Fruit fly (Drosophila melanogaster) whole organism, embryonic: ENCODE results near the gene CG7227.

Experiments
- BEAF-32 ChIP-seq: fragments of 200-800 bp; sonication (Bioruptor generic); optimal IDR thresholded peaks from 3 replicates; lab custom pipeline; 2017; ENCODE audit warnings: missing biosample characterization, missing genetic modification characterization, mild to moderate bottlenecking, moderate library complexity, missing genetic modification reagents
- Blimp-1 ChIP-seq: fragments of 200-800 bp; sonication (Bioruptor generic); optimal IDR thresholded peaks from 3 replicates; lab custom pipeline; 2018; ENCODE audit warnings: missing biosample characterization, missing genetic modification characterization, mild to moderate bottlenecking, moderate library complexity, missing genetic modification reagents
- CG10209 ChIP-seq: fragments of 200-800 bp; sonication (Bioruptor generic); optimal IDR thresholded peaks from 3 replicates; lab custom pipeline; 2017; ENCODE audit warnings: missing biosample characterization, mild to moderate bottlenecking, missing genetic modification characterization, missing genetic modification reagents
- CG11560 ChIP-seq: fragments of 200-800 bp; sonication (Bioruptor generic); IDR thresholded peaks from 3 replicates; pipeline ENCODE4 v1.3.6; 2022; ENCODE audit warnings: missing biosample characterization, missing genetic modification characterization
- CG12299 ChIP-seq: fragments of 200-800 bp; sonication (Bioruptor generic); optimal IDR thresholded peaks from 2 replicates; lab custom pipeline; 2018; ENCODE audit warnings: missing biosample characterization, mild to moderate bottlenecking, missing genetic modification characterization
- CG12769 ChIP-seq: fragments of 200-800 bp; sonication (Bioruptor generic); optimal IDR thresholded peaks from 2 replicates; lab custom pipeline; 2019; ENCODE audit warnings: missing biosample characterization, mild to moderate bottlenecking, missing genetic modification characterization, moderate library complexity
- CG14441 ChIP-seq: fragments of 200-800 bp; sonication (Bioruptor generic); IDR thresholded peaks from 2 replicates; pipeline ENCODE4 v1.3.6; 2022; ENCODE audit warnings: missing biosample characterization, missing genetic modification characterization
- CG14667 ChIP-seq: fragments of 200-800 bp; sonication (Bioruptor generic); IDR thresholded peaks from 2 replicates; pipeline ENCODE4 v1.3.6; 2022; ENCODE audit warnings: missing biosample characterization, missing genetic modification characterization
- CG1529 ChIP-seq: fragments of 200-800 bp; sonication (Bioruptor generic); optimal IDR thresholded peaks from 3 replicates; lab custom pipeline; 2018; ENCODE audit warnings: missing biosample characterization, missing genetic modification characterization
- CG18011 ChIP-seq: fragments of 200-800 bp; sonication (Bioruptor generic); optimal IDR thresholded peaks from 2 replicates; lab custom pipeline; 2017; ENCODE audit warnings: missing biosample characterization, missing genetic modification characterization, mild to moderate bottlenecking, moderate library complexity, missing genotype
- CG18262 ChIP-seq: fragments of 200-800 bp; optimal IDR thresholded peaks from 3 replicates; lab custom pipeline; 2019; ENCODE audit warnings: missing biosample characterization, mild to moderate bottlenecking, missing genetic modification characterization, moderate library complexity
- CG3065 ChIP-seq: fragments of 200-800 bp; sonication (Bioruptor generic); optimal IDR thresholded peaks from 2 replicates; lab custom pipeline; 2016; ENCODE audit warnings: missing biosample characterization, missing genetic modification characterization
- CG3163 ChIP-seq: fragments of 200-800 bp; sonication (Bioruptor generic); optimal IDR thresholded peaks from 3 replicates; lab custom pipeline; 2016; ENCODE audit warnings: missing biosample characterization, missing genetic modification characterization
- CG3726 ChIP-seq: fragments of 200-800 bp; sonication (Bioruptor generic); IDR thresholded peaks from 3 replicates; pipeline ENCODE4, ENCODE4 v1.3.6; 2022; ENCODE audit warnings: missing biosample characterization, missing genetic modification characterization
- CG4360 ChIP-seq: fragments of 200-800 bp; sonication (Bioruptor generic); IDR thresholded peaks from 2 replicates; pipeline ENCODE4 v1.3.6; 2022; ENCODE audit warnings: missing biosample characterization, missing genetic modification characterization
- CG4730 ChIP-seq: fragments of 200-800 bp; sonication (Bioruptor generic); IDR thresholded peaks from 2 replicates; pipeline ENCODE4 v1.3.6; 2022; ENCODE audit warnings: missing biosample characterization, missing genetic modification characterization
- CG4854 ChIP-seq: fragments of 200-800 bp; sonication (Bioruptor generic); optimal IDR thresholded peaks from 2 replicates; lab custom pipeline; 2016; ENCODE audit warnings: missing biosample characterization, missing genetic modification characterization, inconsistent platforms
- CG6689 ChIP-seq: fragments of 200-800 bp; sonication (Bioruptor generic); IDR thresholded peaks from 2 replicates; pipeline ENCODE4 v1.3.6; 2022; ENCODE audit warnings: missing biosample characterization, missing genetic modification characterization
- CG7271 ChIP-seq: fragments of 200-800 bp; sonication (Bioruptor generic); optimal IDR thresholded peaks from 2 replicates; lab custom pipeline; 2018; ENCODE audit warnings: missing biosample characterization, mild to moderate bottlenecking, missing genetic modification characterization, moderate library complexity
- CG8089 ChIP-seq: fragments of 200-800 bp; sonication (Bioruptor generic); optimal IDR thresholded peaks from 3 replicates; lab custom pipeline; 2016; ENCODE audit warnings: missing biosample characterization, missing genetic modification characterization
- CG9609 ChIP-seq: fragments of 200-800 bp; sonication (Bioruptor generic); optimal IDR thresholded peaks from 3 replicates; lab custom pipeline; 2016; ENCODE audit warnings: missing biosample characterization, missing genetic modification characterization
- CG9797 ChIP-seq: fragments of 200-800 bp; sonication (Bioruptor generic); optimal IDR thresholded peaks from 3 replicates; lab custom pipeline; 2018; ENCODE audit warnings: missing biosample characterization, mild to moderate bottlenecking, missing genetic modification characterization
- CG9817 ChIP-seq: fragments of 200-800 bp; sonication (Bioruptor generic); optimal IDR thresholded peaks from 2 replicates; lab custom pipeline; 2018; ENCODE audit warnings: missing biosample characterization, mild to moderate bottlenecking, missing genetic modification characterization, moderate library complexity
- CG9876 ChIP-seq: fragments of 200-800 bp; sonication (Bioruptor generic); optimal IDR thresholded peaks from 2 replicates; lab custom pipeline; 2016; ENCODE audit warnings: missing biosample characterization, missing genetic modification characterization
- Camta ChIP-seq: fragments of 200-800 bp; sonication (Bioruptor generic); optimal IDR thresholded peaks from 2 replicates; lab custom pipeline; 2016; ENCODE audit warnings: missing biosample characterization, missing genetic modification characterization
- Chrac-16 ChIP-seq: fragments of 200-800 bp; sonication (Bioruptor generic); optimal IDR thresholded peaks from 3 replicates; lab custom pipeline; 2016; ENCODE audit warnings: missing biosample characterization, missing genetic modification characterization
- Ets97D ChIP-seq: fragments of 200-800 bp; sonication (Bioruptor generic); optimal IDR thresholded peaks from 3 replicates; lab custom pipeline; 2016; ENCODE audit warnings: missing biosample characterization, missing genetic modification characterization
- GATAe ChIP-seq: fragments of 200-800 bp; sonication (Bioruptor generic); conservative IDR thresholded peaks from 2 replicates; pipeline ENCODE4 v1.3.6; 2022; ENCODE audit warnings: missing biosample characterization, missing genetic modification characterization
- Gug ChIP-seq: fragments of 200-800 bp; sonication (Bioruptor generic); IDR thresholded peaks from 4 replicates; pipeline ENCODE4 v1.3.6; 2022; ENCODE audit warnings: missing biosample characterization, missing genetic modification characterization
- H15 ChIP-seq: fragments of 200-800 bp; sonication (Bioruptor generic); IDR thresholded peaks from 3 replicates; pipeline ENCODE4 v1.3.6; 2022; ENCODE audit warnings: missing biosample characterization, missing genetic modification characterization
- HHEX ChIP-seq: fragments of 200-800 bp; sonication (Bioruptor generic); optimal IDR thresholded peaks from 3 replicates; lab custom pipeline; 2017; ENCODE audit warnings: missing biosample characterization, mild to moderate bottlenecking, missing genetic modification characterization, missing genetic modification reagents
- Hey ChIP-seq: fragments of 200-800 bp; sonication (Bioruptor generic); optimal IDR thresholded peaks from 3 replicates; lab custom pipeline; 2018; ENCODE audit warnings: missing biosample characterization, mild to moderate bottlenecking, missing genetic modification characterization
- MBD-R2 ChIP-seq: fragments of 200-800 bp; sonication (Bioruptor generic); IDR thresholded peaks from 2 replicates; pipeline ENCODE4 v1.3.6; 2022; ENCODE audit warnings: missing biosample characterization, missing genetic modification characterization
- MESR4 ChIP-seq: fragments of 200-800 bp; sonication (Bioruptor generic); optimal IDR thresholded peaks from 2 replicates; lab custom pipeline; 2018; ENCODE audit warnings: missing biosample characterization, mild to moderate bottlenecking, missing genetic modification characterization, moderate library complexity
- Poxn ChIP-seq: fragments of 200-800 bp; sonication (Bioruptor generic); IDR thresholded peaks from 2 replicates; pipeline ENCODE4 v1.3.6; 2022; ENCODE audit warnings: missing biosample characterization, missing genetic modification characterization
- bab2 ChIP-seq: fragments of 200-800 bp; sonication (Bioruptor generic); optimal IDR thresholded peaks from 2 replicates; lab custom pipeline; 2016; ENCODE audit warnings: missing biosample characterization, missing genetic modification characterization
- chinmo ChIP-seq: fragments of 200-800 bp; sonication (Bioruptor generic); IDR thresholded peaks from 4 replicates; pipeline ENCODE4 v1.3.6; 2022; ENCODE audit warnings: missing biosample characterization, missing genetic modification characterization; ENCODE audit not compliant: partially characterized antibody
- dm ChIP-seq: fragments of 200-800 bp; sonication (Bioruptor generic); optimal IDR thresholded peaks from 3 replicates; lab custom pipeline; 2016; ENCODE audit warnings: missing biosample characterization, missing genetic modification characterization
- eve ChIP-seq, 2 experiments: fragments of >200 bp; optimal IDR thresholded peaks; 2 replicates each; lab custom pipeline; 2017; ENCODE audit warnings: missing biosample characterization in 2 of 2, missing genetic modification characterization in 2 of 2
- hb ChIP-seq: fragments of 200-800 bp; sonication (Bioruptor generic); IDR thresholded peaks from 3 replicates; pipeline ENCODE4 v1.3.6; 2022; ENCODE audit warnings: missing biosample characterization, missing genetic modification characterization; ENCODE audit not compliant: partially characterized antibody
- insv ChIP-seq, 2 experiments: fragments of 200-800 bp; sonication (Bioruptor generic); optimal IDR thresholded peaks; 3 replicates each; lab custom pipeline; 2016 to 2018; ENCODE audit warnings: missing biosample characterization in 2 of 2, missing genetic modification characterization in 2 of 2
- lmd ChIP-seq: fragments of 200-800 bp; sonication (Bioruptor generic); IDR thresholded peaks from 2 replicates; pipeline ENCODE4 v1.3.6; 2022; ENCODE audit warnings: missing biosample characterization, missing genetic modification characterization
- lola ChIP-seq, 3 experiments: fragments of >200 bp in 2 of 3; fragments of 200-800 bp in 1 of 3; sonication (Bioruptor generic) in 1 of 3; optimal IDR thresholded peaks; 2 replicates each; lab custom pipeline; 2017 to 2019; ENCODE audit warnings: missing biosample characterization in 3 of 3, missing genetic modification characterization in 3 of 3, mild to moderate bottlenecking in 1 of 3, moderate library complexity in 1 of 3
- nau ChIP-seq: fragments of 200-800 bp; sonication (Bioruptor generic); optimal IDR thresholded peaks from 3 replicates; lab custom pipeline; 2017; ENCODE audit warnings: missing biosample characterization, mild to moderate bottlenecking, missing genetic modification characterization, missing genetic modification reagents
- schlank ChIP-seq: fragments of 200-800 bp; sonication (Bioruptor generic); optimal IDR thresholded peaks from 2 replicates; lab custom pipeline; 2018; ENCODE audit warnings: missing biosample characterization, mild to moderate bottlenecking, missing genetic modification characterization
- shn ChIP-seq: fragments of 200-800 bp; sonication (Bioruptor generic); optimal IDR thresholded peaks from 3 replicates; lab custom pipeline; 2016; ENCODE audit warnings: missing biosample characterization, missing genetic modification characterization
- sisA ChIP-seq: fragments of 200-800 bp; sonication (Bioruptor generic); IDR thresholded peaks from 2 replicates; pipeline ENCODE4 v1.3.6; 2022; ENCODE audit warnings: missing biosample characterization, missing genetic modification characterization
- sqz ChIP-seq: fragments of 200-800 bp; sonication (Bioruptor generic); optimal IDR thresholded peaks from 3 replicates; lab custom pipeline; 2018; ENCODE audit warnings: missing biosample characterization, mild to moderate bottlenecking, missing genetic modification characterization
- stc ChIP-seq: fragments of 200-800 bp; sonication (Bioruptor generic); IDR thresholded peaks from 2 replicates; pipeline ENCODE4 v1.3.6; 2022; ENCODE audit warnings: missing biosample characterization, missing genetic modification characterization
- tll ChIP-seq, 2 experiments: fragments of 200-800 bp in 1 of 2; fragments of >200 bp in 1 of 2; sonication (Bioruptor generic) in 1 of 2; optimal IDR thresholded peaks; 2 replicates each; lab custom pipeline; 2017 to 2019; ENCODE audit warnings: missing biosample characterization in 2 of 2, missing genetic modification characterization in 2 of 2, mild to moderate bottlenecking in 1 of 2, moderate library complexity in 1 of 2

CG7227 gene

dm6 chr2L:8034734-8035133, 36.8 kb upstream of the CG7227 start (continued):
- TF ChIP-seq CG3163 (GFP tag; lab: Kevin White, UChicago) (no peak), lola (GFP tag; optimal IDR thresholded peaks at IDR 0.05; lab: Kevin White, UChicago) (no peak), CG4730 (GFP tag; lab: Robert Waterston, UW) (0 out of 2 replicates have a peak, but pooled peaks have one; percentile 7), CG12299 (tag; lab: Kevin White, UChicago) (peak; percentile 16), lmd (GFP tag; lab: Robert Waterston, UW) (peak; percentile 67), insv (GFP tag; optimal IDR thresholded peaks at IDR 0.05; lab: Kevin White, UChicago) (no peak), BEAF-32 (GFP tag; lab: Kevin White, UChicago) (no peak), CG9609 (peak; percentile 31), GATAe (GFP tag; lab: Robert Waterston, UW) (no peak), Gug (GFP tag; lab: Robert Waterston, UW) (0 out of 4 replicates have a peak, but pooled peaks have one; percentile 7), sisA (GFP tag; lab: Robert Waterston, UW) (peak; percentile 53), CG3726 (GFP tag; lab: Robert Waterston, UW) (0 out of 3 replicates have a peak, but pooled peaks have one; percentile 43), hb (GFP tag; lab: Robert Waterston, UW) (no peak), Chrac-16 (GFP tag; lab: Kevin White, UChicago) (peak; percentile 26), Poxn (GFP tag; lab: Robert Waterston, UW) (no peak), chinmo (GFP tag; lab: Robert Waterston, UW) (no peak), tll (GFP tag; optimal IDR thresholded peaks at IDR 0.05; lab: Kevin White, UChicago) (no peak), H15 (GFP tag; lab: Robert Waterston, UW) (peak; percentile 61; the same call in 2 of the 3 replicates), CG6689 (GFP tag; lab: Robert Waterston, UW) (peak; percentile 61; the same call in 1 of the 2 replicates), MESR4 (GFP tag; lab: Kevin White, UChicago) (no peak), CG8089 (no peak), shn (GFP tag; lab: Kevin White, UChicago) (peak; percentile 16), CG9797 (GFP tag; lab: Kevin White, UChicago) (no peak), Hey (tag; lab: Kevin White, UChicago) (no peak), CG9876 (no peak), CG1529 (GFP tag; lab: Kevin White, UChicago) (no peak), eve (GFP tag; optimal IDR thresholded peaks at IDR 0.05; lab: Kevin White, UChicago) (no peak), Blimp-1 (GFP tag; lab: Kevin White, UChicago) (peak; percentile 63), CG14667 (GFP tag; lab: Robert Waterston, UW) (no peak), sqz (GFP tag; lab: Kevin White, UChicago) (peak; percentile 6), CG11560 (tag; lab: Robert Waterston, UW) (0 out of 3 replicates have a peak, but pooled peaks have one; percentile 19), Camta (GFP tag; lab: Kevin White, UChicago) (peak; percentile 48), CG14441 (peak; percentile 59; the same call in 1 of the 2 replicates), HHEX (peak; percentile 54), dm (no peak), MBD-R2 (0 out of 2 replicates have a peak, but pooled peaks have one; percentile 25), CG7271 (tag; lab: Kevin White, UChicago) (no peak), CG9817 (tag; lab: Kevin White, UChicago) (peak; percentile 31), CG4360 (GFP tag; lab: Robert Waterston, UW) (0 out of 2 replicates have a peak, but pooled peaks have one; percentile 12), CG18262 (tag; lab: Kevin White, UChicago) (peak; percentile 64), bab2 (GFP tag; lab: Kevin White, UChicago) (peak; percentile 27), CG18011 (GFP tag; lab: Kevin White, UChicago) (no peak), nau (GFP tag; lab: Kevin White, UChicago) (no peak), stc (peak; percentile 69; the same call in 1 of the 2 replicates), schlank (tag; lab: Kevin White, UChicago) (no peak), CG4854 (GFP tag; lab: Kevin White, UChicago) (no peak), Ets97D (GFP tag; lab: Kevin White, UChicago) (no peak), CG10209 (peak; percentile 61), CG12769 (tag; lab: Kevin White, UChicago) (peak; percentile 70), CG3065 (no peak)
